Fruit fly (Drosophila melanogaster) whole organism: ENCODE data around the gene CG15368.

Experiments
- CG8478 ChIP-seq: fragments of >200 bp; optimal IDR thresholded peaks from 2 replicates; lab custom pipeline; 2018; ENCODE audit warnings: inconsistent platforms
- Dll ChIP-seq: fragments of >200 bp; optimal IDR thresholded peaks from 2 replicates; lab custom pipeline; 2017
- pan ChIP-seq: fragments of >200 bp; optimal IDR thresholded peaks from 2 replicates; lab custom pipeline; 2017
- psq ChIP-seq: fragments of >200 bp; optimal IDR thresholded peaks from 2 replicates; lab custom pipeline; 2017

DNA sequence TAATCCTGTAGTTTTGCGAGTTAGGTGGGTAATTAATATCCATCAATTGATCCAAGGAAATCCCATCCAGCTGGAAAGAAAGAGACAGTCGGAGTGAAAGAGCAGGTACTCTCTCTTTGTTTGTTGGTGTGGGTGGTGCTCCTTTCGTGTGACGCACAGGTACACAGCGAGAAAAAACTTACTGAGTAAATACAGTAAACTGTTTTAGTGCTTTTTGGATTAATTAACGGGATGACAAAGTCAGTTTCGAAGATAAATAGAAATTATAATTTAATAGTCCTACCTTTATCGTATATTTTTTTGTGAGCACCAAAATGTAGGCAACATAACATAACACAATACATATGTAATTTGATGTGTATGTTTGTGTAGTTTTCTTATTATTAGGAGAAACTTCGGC lies 32.5 kb downstream of the CG15368 start:
- no peak for TF ChIP-seq Dll (lab: Kevin White, UChicago)
- TF ChIP-seq psq (lab: Kevin White, UChicago), result no peak
- no peak for TF ChIP-seq CG8478
- TF ChIP-seq pan (lab: Kevin White, UChicago), result no peak
